Fruit fly (Drosophila melanogaster) whole organism, embryonic: ENCODE data around the gene inaE.

Experiments used
- CG32532 ChIP-seq: fragments of 200-800 bp; sonication (Bioruptor generic); IDR thresholded peaks from 2 replicates; pipeline ENCODE4 v1.3.6; 2022; ENCODE audit warnings: missing biosample characterization, missing genetic modification characterization
- Fer1 ChIP-seq: fragments of 200-800 bp; sonication (Bioruptor generic); optimal IDR thresholded peaks from 2 replicates; lab custom pipeline; 2017; ENCODE audit warnings: missing biosample characterization, mild to moderate bottlenecking, missing genetic modification characterization

dm6 chrX:13815526-13816173 lies 32.1 kb downstream of the inaE start:
- TF ChIP-seq Fer1 (GFP tag; lab: Kevin White, UChicago) (peak; percentile 50), CG32532 (GFP tag; lab: Robert Waterston, UW) (no peak; the same call in 1 of the 2 replicates)
